Fruit fly (Drosophila melanogaster) whole organism, embryonic: Measurements from ENCODE around the gene CG17190.

ENCODE experiments used
- Abd-B ChIP-seq: fragments of 200-800 bp; sonication (Bioruptor generic); optimal IDR thresholded peaks from 2 replicates; lab custom pipeline; 2018; ENCODE audit warnings: missing biosample characterization, mild to moderate bottlenecking, missing genetic modification characterization, moderate library complexity
- Bgb ChIP-seq: fragments of 200-800 bp; sonication (Bioruptor generic); IDR thresholded peaks from 2 replicates; pipeline ENCODE4 v1.3.6; 2022; ENCODE audit warnings: missing biosample characterization, missing genetic modification characterization; ENCODE audit not compliant: partially characterized antibody
- CG10979 ChIP-seq: fragments of 200-800 bp; sonication (Bioruptor generic); optimal IDR thresholded peaks from 2 replicates; lab custom pipeline; 2018; ENCODE audit warnings: missing biosample characterization, mild to moderate bottlenecking, missing genetic modification characterization, moderate library complexity
- CG12071 ChIP-seq: fragments of 200-800 bp; sonication (Bioruptor generic); optimal IDR thresholded peaks from 3 replicates; lab custom pipeline; 2018; ENCODE audit warnings: missing biosample characterization, mild to moderate bottlenecking, missing genetic modification characterization
- CG12299 ChIP-seq: fragments of 200-800 bp; sonication (Bioruptor generic); optimal IDR thresholded peaks from 2 replicates; lab custom pipeline; 2018; ENCODE audit warnings: missing biosample characterization, mild to moderate bottlenecking, missing genetic modification characterization
- CG1233 ChIP-seq: fragments of 200-800 bp; sonication (Bioruptor generic); optimal IDR thresholded peaks from 4 replicates; lab custom pipeline; 2018; ENCODE audit warnings: missing biosample characterization, mild to moderate bottlenecking, missing genetic modification characterization
- CG14050 ChIP-seq: fragments of 200-800 bp; sonication (Bioruptor generic); IDR thresholded peaks from 3 replicates; pipeline ENCODE4 v1.3.6; 2022; ENCODE audit warnings: missing biosample characterization, missing genetic modification characterization
- CG14860 ChIP-seq: fragments of 200-800 bp; sonication (Bioruptor generic); IDR thresholded peaks from 3 replicates; pipeline ENCODE4 v1.3.6; 2022; ENCODE audit warnings: missing biosample characterization, missing genetic modification characterization; ENCODE audit not compliant: partially characterized antibody
- CG14965 ChIP-seq: fragments of 200-800 bp; sonication (Bioruptor generic); optimal IDR thresholded peaks from 2 replicates; lab custom pipeline; 2016; ENCODE audit warnings: missing biosample characterization, missing genetic modification characterization, borderline replicate concordance
- CG17186 ChIP-seq: fragments of 200-800 bp; sonication (Bioruptor generic); optimal IDR thresholded peaks from 3 replicates; lab custom pipeline; 2017; ENCODE audit warnings: missing biosample characterization, missing genetic modification reagents, missing genetic modification characterization
- CG17359 ChIP-seq: fragments of 200-800 bp; sonication (Bioruptor generic); optimal IDR thresholded peaks from 3 replicates; lab custom pipeline; 2018; ENCODE audit warnings: missing biosample characterization, mild to moderate bottlenecking, missing genetic modification characterization, moderate library complexity
- CG17361 ChIP-seq: fragments of 200-800 bp; sonication (Bioruptor generic); IDR thresholded peaks from 3 replicates; pipeline ENCODE4 v1.3.6; 2022; ENCODE audit warnings: missing biosample characterization, missing genetic modification characterization
- CG18011 ChIP-seq: fragments of 200-800 bp; sonication (Bioruptor generic); optimal IDR thresholded peaks from 2 replicates; lab custom pipeline; 2017; ENCODE audit warnings: missing biosample characterization, missing genetic modification characterization, mild to moderate bottlenecking, moderate library complexity, missing genotype
- CG18599 ChIP-seq: fragments of 200-800 bp; sonication (Bioruptor generic); optimal IDR thresholded peaks from 3 replicates; lab custom pipeline; 2017; ENCODE audit warnings: missing biosample characterization, missing genetic modification characterization, mild to moderate bottlenecking, moderate library complexity, missing genetic modification reagents
- CG18619 ChIP-seq: fragments of 200-800 bp; sonication (Bioruptor generic); optimal IDR thresholded peaks from 3 replicates; lab custom pipeline; 2017; ENCODE audit warnings: missing biosample characterization, mild to moderate bottlenecking, missing genetic modification characterization
- CG34224 ChIP-seq: fragments of 200-800 bp; sonication (Bioruptor generic); IDR thresholded peaks from 3 replicates; pipeline ENCODE4 v1.3.6; 2022; ENCODE audit warnings: missing biosample characterization, missing genetic modification characterization; ENCODE audit not compliant: partially characterized antibody
- CG3995 ChIP-seq: fragments of 200-800 bp; sonication (Bioruptor generic); optimal IDR thresholded peaks from 3 replicates; lab custom pipeline; 2016; ENCODE audit warnings: missing biosample characterization, missing genetic modification characterization
- CG7271 ChIP-seq: fragments of 200-800 bp; sonication (Bioruptor generic); optimal IDR thresholded peaks from 2 replicates; lab custom pipeline; 2018; ENCODE audit warnings: missing biosample characterization, mild to moderate bottlenecking, missing genetic modification characterization, moderate library complexity
- CG7928 ChIP-seq: fragments of 200-800 bp; sonication (Bioruptor generic); optimal IDR thresholded peaks from 2 replicates; lab custom pipeline; 2017; ENCODE audit warnings: missing biosample characterization, mild to moderate bottlenecking, missing genetic modification characterization
- CG9609 ChIP-seq: fragments of 200-800 bp; sonication (Bioruptor generic); optimal IDR thresholded peaks from 3 replicates; lab custom pipeline; 2016; ENCODE audit warnings: missing biosample characterization, missing genetic modification characterization
- Dad ChIP-seq: fragments of 200-800 bp; sonication (Bioruptor generic); optimal IDR thresholded peaks from 3 replicates; lab custom pipeline; 2016; ENCODE audit warnings: missing biosample characterization, missing genetic modification characterization
- Deaf1 ChIP-seq: fragments of 200-800 bp; optimal IDR thresholded peaks from 3 replicates; lab custom pipeline; 2019; ENCODE audit warnings: missing biosample characterization, mild to moderate bottlenecking, missing genetic modification characterization, moderate library complexity
- Dip2 ChIP-seq: fragments of 200-800 bp; sonication (Bioruptor generic); IDR thresholded peaks from 2 replicates; pipeline ENCODE4 v1.3.6; 2022; ENCODE audit warnings: missing biosample characterization, missing genetic modification characterization
- E2f1 ChIP-seq: fragments of 200-800 bp; sonication (Bioruptor generic); IDR thresholded peaks from 2 replicates; pipeline ENCODE4 v1.3.6; 2022; ENCODE audit warnings: missing biosample characterization, missing genetic modification characterization
- Ets65A ChIP-seq: fragments of 200-800 bp; sonication (Bioruptor generic); peaks from one replicate; lab custom pipeline; 2016; ENCODE audit warnings: missing biosample characterization, missing genetic modification characterization
- Gug ChIP-seq: fragments of 200-800 bp; sonication (Bioruptor generic); IDR thresholded peaks from 4 replicates; pipeline ENCODE4 v1.3.6; 2022; ENCODE audit warnings: missing biosample characterization, missing genetic modification characterization
- Hmr ChIP-seq: fragments of 200-800 bp; sonication (Bioruptor generic); optimal IDR thresholded peaks from 3 replicates; lab custom pipeline; 2017; ENCODE audit warnings: mild to moderate bottlenecking, missing biosample characterization, missing genetic modification reagents, missing genetic modification characterization
- Hr51 ChIP-seq, 2 experiments: fragments of 200-800 bp; sonication (Bioruptor generic); optimal IDR thresholded peaks; 2 replicates in 1 of 2; 3 replicates in 1 of 2; lab custom pipeline; 2016 to 2018; ENCODE audit warnings: missing biosample characterization in 2 of 2, missing genetic modification characterization in 2 of 2, mild to moderate bottlenecking in 1 of 2, moderate library complexity in 1 of 2
- Kr ChIP-seq: fragments of 200-800 bp; sonication (Bioruptor generic); optimal IDR thresholded peaks from 2 replicates; lab custom pipeline; 2017; ENCODE audit warnings: missing biosample characterization, mild to moderate bottlenecking, missing genetic modification characterization
- Lim3 ChIP-seq: fragments of 200-800 bp; sonication (Bioruptor generic); IDR thresholded peaks from 2 replicates; pipeline ENCODE4 v1.3.6; 2022; ENCODE audit warnings: missing biosample characterization, missing genetic modification characterization
- Ptx1 ChIP-seq: fragments of 200-800 bp; sonication (Bioruptor generic); IDR thresholded peaks from 2 replicates; pipeline ENCODE4 v1.3.6; 2022; ENCODE audit warnings: missing biosample characterization, missing genetic modification characterization
- TFAM ChIP-seq: fragments of 200-800 bp; sonication (Bioruptor generic); optimal IDR thresholded peaks from 2 replicates; lab custom pipeline; 2017; ENCODE audit warnings: missing biosample characterization, missing genetic modification characterization, inconsistent platforms
- bsh ChIP-seq, 2 experiments: fragments of 200-800 bp; sonication (Bioruptor generic); optimal IDR thresholded peaks; 2 replicates each; lab custom pipeline; 2017 to 2018; ENCODE audit warnings: mild to moderate bottlenecking in 2 of 2, missing biosample characterization in 2 of 2, missing genetic modification characterization in 2 of 2, moderate library complexity in 1 of 2
- crc ChIP-seq: fragments of 200-800 bp; sonication (Bioruptor generic); optimal IDR thresholded peaks from 2 replicates; lab custom pipeline; 2016; ENCODE audit warnings: missing biosample characterization, missing genetic modification characterization
- dm ChIP-seq: fragments of 200-800 bp; sonication (Bioruptor generic); optimal IDR thresholded peaks from 3 replicates; lab custom pipeline; 2016; ENCODE audit warnings: missing biosample characterization, missing genetic modification characterization
- eve ChIP-seq, 2 experiments: fragments of >200 bp; optimal IDR thresholded peaks; 2 replicates each; lab custom pipeline; 2017; ENCODE audit warnings: missing biosample characterization in 2 of 2, missing genetic modification characterization in 2 of 2
- grau ChIP-seq: fragments of 200-800 bp; optimal IDR thresholded peaks from 3 replicates; lab custom pipeline; 2019; ENCODE audit warnings: missing biosample characterization, mild to moderate bottlenecking, missing genetic modification characterization, moderate library complexity
- kah ChIP-seq: fragments of 200-800 bp; sonication (Bioruptor generic); optimal IDR thresholded peaks from 2 replicates; lab custom pipeline; 2018; ENCODE audit warnings: missing biosample characterization, mild to moderate bottlenecking, missing genetic modification characterization
- lov ChIP-seq, 2 experiments: fragments of 200-800 bp in 1 of 2; fragments of >200 bp in 1 of 2; sonication (Bioruptor generic) in 1 of 2; IDR thresholded peaks in 1 of 2; optimal IDR thresholded peaks in 1 of 2; 2 replicates in 1 of 2; 3 replicates in 1 of 2; pipeline versions ENCODE4 v1.3.6 to Lab custom; 2017 to 2022; ENCODE audit warnings: missing biosample characterization in 1 of 2, missing genetic modification characterization in 1 of 2
- nerfin-2 ChIP-seq: fragments of 200-800 bp; sonication (Bioruptor generic); IDR thresholded peaks from 2 replicates; pipeline ENCODE4 v1.3.6; 2022; ENCODE audit warnings: missing biosample characterization, missing genetic modification characterization; ENCODE audit not compliant: partially characterized antibody
- pho ChIP-seq: fragments of 200-800 bp; sonication (Bioruptor generic); optimal IDR thresholded peaks from 2 replicates; lab custom pipeline; 2016; ENCODE audit warnings: missing biosample characterization, missing genetic modification characterization
- pita ChIP-seq: fragments of 200-800 bp; sonication (Bioruptor generic); optimal IDR thresholded peaks from 2 replicates; lab custom pipeline; 2017; ENCODE audit warnings: missing biosample characterization, mild to moderate bottlenecking, missing genetic modification characterization
- prd ChIP-seq, 3 experiments: fragments of >200 bp in 2 of 3; fragments of 200-800 bp in 1 of 3; sonication (Bioruptor generic) in 1 of 3; optimal IDR thresholded peaks in 2 of 3; IDR thresholded peaks in 1 of 3; 2 replicates in 2 of 3; 3 replicates in 1 of 3; pipeline versions ENCODE4 v1.3.6 to Lab custom; 2017 to 2022; ENCODE audit warnings: missing biosample characterization in 1 of 3, missing genetic modification characterization in 1 of 3
- rib ChIP-seq: fragments of 200-800 bp; sonication (Bioruptor generic); IDR thresholded peaks from 2 replicates; pipeline ENCODE4 v1.3.6; 2022; ENCODE audit warnings: missing biosample characterization, missing genetic modification characterization
- tna ChIP-seq: fragments of 200-800 bp; sonication (Bioruptor generic); IDR thresholded peaks from 2 replicates; pipeline ENCODE4 v1.3.6; 2022; ENCODE audit warnings: missing biosample characterization, missing genetic modification characterization; ENCODE audit not compliant: partially characterized antibody
- trh ChIP-seq: fragments of 200-800 bp; sonication (Bioruptor generic); optimal IDR thresholded peaks from 2 replicates; lab custom pipeline; 2016; ENCODE audit warnings: missing biosample characterization, missing genetic modification characterization
- unc-4 ChIP-seq: fragments of 200-800 bp; sonication (Bioruptor generic); IDR thresholded peaks from 2 replicates; pipeline ENCODE4 v1.3.6; 2022; ENCODE audit warnings: missing biosample characterization, missing genetic modification characterization; ENCODE audit not compliant: partially characterized antibody
- vfl ChIP-seq: fragments of 200-800 bp; sonication (Bioruptor generic); optimal IDR thresholded peaks from 2 replicates; lab custom pipeline; 2016; ENCODE audit warnings: missing biosample characterization, missing genetic modification characterization
- zfh2 ChIP-seq: fragments of 200-800 bp; sonication (Bioruptor generic); optimal IDR thresholded peaks from 2 replicates; lab custom pipeline; 2016; ENCODE audit warnings: missing biosample characterization, missing genetic modification characterization

Gene CG17190

dm6 chr3R:20058960-20059359 is 45.7 kb upstream of the CG17190 start (continued):
- TF ChIP-seq Hr51 (GFP tag; optimal IDR thresholded peaks at IDR 0.05; lab: Kevin White, UChicago) (no peak), CG18619 (no peak), zfh2 (GFP tag; lab: Kevin White, UChicago) (no peak), Bgb (peak; percentile 71; the same call in 1 of the 2 replicates), bsh (GFP tag; optimal IDR thresholded peaks at IDR 0.05; lab: Kevin White, UChicago) (no peak), CG14050 (GFP tag; lab: Robert Waterston, UW) (no peak), CG18599 (GFP tag; lab: Kevin White, UChicago) (no peak), tna (GFP tag; lab: Robert Waterston, UW) (no peak), CG14965 (GFP tag; lab: Kevin White, UChicago) (no peak), lov (optimal IDR thresholded peaks at IDR 0.05; lab: Kevin White, UChicago) (no peak), lov (GFP tag; IDR thresholded peaks at IDR 0.05; lab: Robert Waterston, UW) (no peak), grau (tag; lab: Kevin White, UChicago) (no peak), Kr (GFP tag; lab: Kevin White, UChicago) (no peak), CG14860 (GFP tag; lab: Robert Waterston, UW) (peak; percentile 15; the same call in 1 of the 3 replicates), kah (no peak), trh (GFP tag; lab: Kevin White, UChicago) (no peak), Lim3 (GFP tag; lab: Robert Waterston, UW) (no peak), CG12299 (tag; lab: Kevin White, UChicago) (no peak), CG17361 (no peak), Ptx1 (GFP tag; lab: Robert Waterston, UW) (0 out of 2 replicates have a peak, but pooled peaks have one; percentile 16), eve (GFP tag; optimal IDR thresholded peaks at IDR 0.05; lab: Kevin White, UChicago) (no peak), Ets65A (GFP tag; lab: Kevin White, UChicago) (peak; percentile 67), nerfin-2 (GFP tag; lab: Robert Waterston, UW) (no peak), CG3995 (GFP tag; lab: Kevin White, UChicago) (peak; percentile 39), E2f1 (GFP tag; lab: Robert Waterston, UW) (no peak), Dad (no peak), CG17186 (GFP tag; lab: Kevin White, UChicago) (no peak), crc (GFP tag; lab: Kevin White, UChicago) (no peak), Hmr (GFP tag; lab: Kevin White, UChicago) (no peak), pita (GFP tag; lab: Kevin White, UChicago) (peak; percentile 30), CG12071 (no peak), rib (GFP tag; lab: Robert Waterston, UW) (no peak), Dip2 (peak; percentile 89), CG34224 (GFP tag; lab: Robert Waterston, UW) (no peak), CG7928 (GFP tag; lab: Kevin White, UChicago) (no peak), CG10979 (tag; lab: Kevin White, UChicago) (no peak), CG17359 (tag; lab: Kevin White, UChicago) (no peak), CG18011 (GFP tag; lab: Kevin White, UChicago) (no peak), Deaf1 (tag; lab: Kevin White, UChicago) (no peak), Gug (GFP tag; lab: Robert Waterston, UW) (no peak), vfl (GFP tag; lab: Kevin White, UChicago) (no peak), TFAM (GFP tag; lab: Kevin White, UChicago) (no peak), CG1233 (GFP tag; lab: Kevin White, UChicago) (no peak), unc-4 (GFP tag; lab: Robert Waterston, UW) (no peak), CG7271 (tag; lab: Kevin White, UChicago) (no peak), pho (GFP tag; lab: Kevin White, UChicago) (no peak), Abd-B (peak; percentile 39), prd (optimal IDR thresholded peaks at IDR 0.05; lab: Kevin White, UChicago) (peak in 1 of 2 experiments; percentile 32), prd (GFP tag; IDR thresholded peaks at IDR 0.05; lab: Robert Waterston, UW) (no peak), dm (GFP tag; lab: Kevin White, UChicago) (no peak), CG9609 (no peak)
